Fruit fly (Drosophila melanogaster) whole organism, prepupa: ENCODE data around the gene TTLL4A.

Experiments
- Blimp-1 ChIP-seq: fragments of 200-800 bp; sonication (Bioruptor generic); optimal IDR thresholded peaks from 3 replicates; lab custom pipeline; 2017; ENCODE audit warnings: missing biosample characterization, missing genetic modification characterization, mild to moderate bottlenecking, moderate library complexity, missing genetic modification reagents
- CG10631 ChIP-seq: fragments of 200-800 bp; sonication (Bioruptor generic); optimal IDR thresholded peaks from 2 replicates; lab custom pipeline; 2016; ENCODE audit warnings: missing biosample characterization, missing genetic modification characterization
- CG10669 ChIP-seq: fragments of 200-800 bp; sonication (Bioruptor generic); optimal IDR thresholded peaks from 3 replicates; lab custom pipeline; 2018; ENCODE audit warnings: missing biosample characterization, mild to moderate bottlenecking, missing genetic modification characterization, moderate library complexity
- CG11294 ChIP-seq: fragments of 200-800 bp; sonication (Bioruptor generic); IDR thresholded peaks from 2 replicates; pipeline ENCODE4 v1.3.6; 2022; ENCODE audit warnings: missing biosample characterization, missing genetic modification characterization
- CG11762 ChIP-seq: fragments of 200-800 bp; sonication (Bioruptor generic); optimal IDR thresholded peaks from 3 replicates; lab custom pipeline; 2016; ENCODE audit warnings: missing biosample characterization, missing genetic modification characterization; ENCODE audit not compliant: insufficient read depth
- CG15336 ChIP-seq: fragments of 200-800 bp; sonication (Bioruptor generic); IDR thresholded peaks from 2 replicates; pipeline ENCODE4 v1.3.6; 2022; ENCODE audit warnings: missing biosample characterization, missing genetic modification characterization
- CG3032 ChIP-seq: fragments of 200-800 bp; optimal IDR thresholded peaks from 2 replicates; lab custom pipeline; 2019; ENCODE audit warnings: missing biosample characterization, mild to moderate bottlenecking, missing genetic modification characterization, moderate library complexity
- CG32006 ChIP-seq: fragments of 200-800 bp; sonication (Bioruptor generic); optimal IDR thresholded peaks from 3 replicates; lab custom pipeline; 2017; ENCODE audit warnings: missing biosample characterization, mild to moderate bottlenecking, missing genetic modification characterization
- CG34406 ChIP-seq: fragments of 200-800 bp; sonication (Bioruptor generic); optimal IDR thresholded peaks from 3 replicates; lab custom pipeline; 2016; ENCODE audit warnings: missing biosample characterization, missing genetic modification characterization
- CG6276 ChIP-seq: fragments of 200-800 bp; sonication (Bioruptor generic); optimal IDR thresholded peaks from 2 replicates; lab custom pipeline; 2017; ENCODE audit warnings: missing biosample characterization, mild to moderate bottlenecking, missing genetic modification characterization
- CG6792 ChIP-seq: fragments of 200-800 bp; sonication (Bioruptor generic); optimal IDR thresholded peaks from 3 replicates; lab custom pipeline; 2016; ENCODE audit warnings: missing biosample characterization, missing genetic modification characterization
- CG6808 ChIP-seq: fragments of 200-800 bp; sonication (Bioruptor generic); optimal IDR thresholded peaks from 3 replicates; lab custom pipeline; 2017; ENCODE audit warnings: missing biosample characterization, missing genetic modification characterization, mild to moderate bottlenecking, moderate library complexity, missing genetic modification reagents
- CG8119 ChIP-seq: fragments of 200-800 bp; sonication (Bioruptor generic); IDR thresholded peaks from 3 replicates; pipeline ENCODE4 v1.3.6; 2022; ENCODE audit warnings: missing biosample characterization, missing genetic modification characterization
- CG8319 ChIP-seq: fragments of 200-800 bp; sonication (Bioruptor generic); optimal IDR thresholded peaks from 3 replicates; lab custom pipeline; 2016; ENCODE audit warnings: missing biosample characterization, missing genetic modification characterization
- CG9139 ChIP-seq: fragments of 200-800 bp; sonication (Bioruptor generic); optimal IDR thresholded peaks from 3 replicates; lab custom pipeline; 2017; ENCODE audit warnings: missing biosample characterization, mild to moderate bottlenecking, missing genetic modification characterization
- Eip78C ChIP-seq: fragments of 200-800 bp; sonication (Bioruptor generic); peaks from one replicate; lab custom pipeline; 2016; ENCODE audit warnings: missing biosample characterization, missing genetic modification characterization
- Eip93F ChIP-seq: fragments of 200-800 bp; sonication (Bioruptor generic); optimal IDR thresholded peaks from 2 replicates; lab custom pipeline; 2016; ENCODE audit warnings: missing biosample characterization, mild to moderate bottlenecking, missing genetic modification characterization
- Ets21C ChIP-seq: fragments of 200-800 bp; sonication (Bioruptor generic); optimal IDR thresholded peaks from 3 replicates; lab custom pipeline; 2016; ENCODE audit warnings: missing biosample characterization, missing genetic modification characterization
- Ets96B ChIP-seq: fragments of 200-800 bp; optimal IDR thresholded peaks from 2 replicates; lab custom pipeline; 2019; ENCODE audit warnings: missing biosample characterization, mild to moderate bottlenecking, missing genetic modification characterization, moderate library complexity
- Gug ChIP-seq: fragments of 200-800 bp; sonication (Bioruptor generic); IDR thresholded peaks from 2 replicates; pipeline ENCODE4 v1.3.6; 2022; ENCODE audit warnings: missing biosample characterization, missing genetic modification characterization
- Hr38 ChIP-seq: sonication (Bioruptor generic); optimal IDR thresholded peaks from 2 replicates; lab custom pipeline; 2016; ENCODE audit warnings: missing biosample characterization, missing genetic modification characterization
- Hr39 ChIP-seq: fragments of 200-800 bp; sonication (Bioruptor generic); optimal IDR thresholded peaks from 2 replicates; lab custom pipeline; 2016; ENCODE audit warnings: missing biosample characterization, missing genetic modification characterization
- Hr4 ChIP-seq: fragments of 200-800 bp; sonication (Bioruptor generic); optimal IDR thresholded peaks from 3 replicates; lab custom pipeline; 2016; ENCODE audit warnings: missing biosample characterization, missing genetic modification characterization
- Lpt ChIP-seq: fragments of 200-800 bp; sonication (Bioruptor generic); optimal IDR thresholded peaks from 3 replicates; lab custom pipeline; 2016; ENCODE audit warnings: missing biosample characterization, missing genetic modification characterization
- OdsH ChIP-seq: fragments of 200-800 bp; sonication (Bioruptor generic); optimal IDR thresholded peaks from 3 replicates; lab custom pipeline; 2016; ENCODE audit warnings: missing biosample characterization, missing genetic modification characterization
- Smox ChIP-seq: fragments of 200-800 bp; sonication (Bioruptor generic); optimal IDR thresholded peaks from 3 replicates; lab custom pipeline; 2016; ENCODE audit warnings: missing biosample characterization, missing genetic modification characterization
- Sox102F ChIP-seq: fragments of 200-800 bp; sonication (Bioruptor generic); optimal IDR thresholded peaks from 2 replicates; lab custom pipeline; 2016; ENCODE audit warnings: missing biosample characterization, mild to moderate bottlenecking, missing genetic modification characterization
- achi ChIP-seq: fragments of 200-800 bp; sonication (Bioruptor generic); optimal IDR thresholded peaks from 3 replicates; lab custom pipeline; 2016; ENCODE audit warnings: missing biosample characterization, missing genetic modification characterization
- dac ChIP-seq: fragments of 200-800 bp; sonication (Bioruptor generic); optimal IDR thresholded peaks from 2 replicates; lab custom pipeline; 2017; ENCODE audit warnings: missing biosample characterization, mild to moderate bottlenecking, missing genetic modification characterization
- dsx ChIP-seq: fragments of 200-800 bp; optimal IDR thresholded peaks from 3 replicates; lab custom pipeline; 2019; ENCODE audit warnings: missing biosample characterization, mild to moderate bottlenecking, missing genetic modification characterization, moderate library complexity; ENCODE audit not compliant: poor library complexity, severe bottlenecking
- eg ChIP-seq: fragments of 200-800 bp; sonication (Bioruptor generic); IDR thresholded peaks from 3 replicates; pipeline ENCODE4 v1.3.6; 2022; ENCODE audit warnings: missing biosample characterization, missing genetic modification characterization
- fd59A ChIP-seq: fragments of 200-800 bp; sonication (Bioruptor generic); optimal IDR thresholded peaks from 2 replicates; lab custom pipeline; 2017; ENCODE audit warnings: missing biosample characterization, mild to moderate bottlenecking, missing genetic modification characterization, missing genetic modification reagents
- fd85E ChIP-seq: fragments of 200-800 bp; sonication (Bioruptor generic); optimal IDR thresholded peaks from 3 replicates; lab custom pipeline; 2016; ENCODE audit warnings: missing biosample characterization, missing genetic modification characterization
- fkh ChIP-seq: fragments of 200-800 bp; sonication (Bioruptor generic); optimal IDR thresholded peaks from 3 replicates; lab custom pipeline; 2017; ENCODE audit warnings: missing biosample characterization, mild to moderate bottlenecking, missing genetic modification characterization, moderate library complexity
- lz ChIP-seq: fragments of 200-800 bp; sonication (Bioruptor generic); optimal IDR thresholded peaks from 3 replicates; lab custom pipeline; 2016; ENCODE audit warnings: missing biosample characterization, missing genetic modification characterization
- salr ChIP-seq, 2 experiments: fragments of 200-800 bp; sonication (Bioruptor generic); optimal IDR thresholded peaks; 3 replicates each; lab custom pipeline; 2016 to 2018; ENCODE audit warnings: missing biosample characterization in 2 of 2, missing genetic modification characterization in 2 of 2, mild to moderate bottlenecking in 1 of 2
- spab ChIP-seq: fragments of 200-800 bp; sonication (Bioruptor generic); optimal IDR thresholded peaks from 2 replicates; lab custom pipeline; 2017; ENCODE audit warnings: missing biosample characterization, mild to moderate bottlenecking, missing genetic modification characterization, missing genetic modification reagents
- ss ChIP-seq, 2 experiments: fragments of 200-800 bp; sonication (Bioruptor generic); optimal IDR thresholded peaks; 2 replicates in 1 of 2; 3 replicates in 1 of 2; lab custom pipeline; 2017 to 2018; ENCODE audit warnings: mild to moderate bottlenecking in 2 of 2, missing biosample characterization in 2 of 2, missing genetic modification characterization in 2 of 2, moderate library complexity in 1 of 2
- svp ChIP-seq: fragments of 200-800 bp; sonication (Bioruptor generic); peaks from one replicate; lab custom pipeline; 2016; ENCODE audit warnings: missing biosample characterization, missing genetic modification characterization
- topi ChIP-seq: fragments of 200-800 bp; sonication (Bioruptor generic); optimal IDR thresholded peaks from 3 replicates; lab custom pipeline; 2016; ENCODE audit warnings: missing biosample characterization, missing genetic modification characterization
- vri ChIP-seq: fragments of 200-800 bp; sonication (Bioruptor generic); optimal IDR thresholded peaks from 3 replicates; lab custom pipeline; 2016; ENCODE audit warnings: missing biosample characterization, mild to moderate bottlenecking, missing genetic modification characterization

Gene TTLL4A

DNA sequence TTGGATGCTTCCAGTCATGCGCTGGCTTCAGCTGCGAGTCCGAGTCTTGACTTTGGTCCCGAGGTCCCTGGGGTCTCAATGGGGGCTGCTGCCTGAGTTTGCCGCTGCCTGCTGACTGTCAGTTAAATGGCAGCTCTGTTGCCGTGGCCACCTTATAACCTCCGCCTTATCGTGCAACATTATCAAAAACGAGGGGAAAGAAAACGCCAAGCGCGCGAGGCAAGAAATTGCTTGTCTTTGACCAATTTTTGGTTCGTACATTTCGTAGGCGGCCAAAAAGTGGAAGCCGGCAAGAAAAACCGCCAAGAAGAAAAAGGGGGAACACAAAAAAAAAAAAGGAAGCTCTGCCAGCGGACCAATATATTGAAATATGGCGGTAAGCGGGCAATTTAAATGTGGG is 34.7 kb downstream of the TTLL4A start:
- TF ChIP-seq CG10631 (GFP tag; lab: Kevin White, UChicago) (no peak), Sox102F (no peak), Eip78C (GFP tag; lab: Kevin White, UChicago) (peak; percentile 62), dac (GFP tag; lab: Kevin White, UChicago) (no peak), CG10669 (GFP tag; lab: Kevin White, UChicago) (no peak), CG32006 (GFP tag; lab: Kevin White, UChicago) (peak; percentile 2), svp (peak; percentile 73)

DNA sequence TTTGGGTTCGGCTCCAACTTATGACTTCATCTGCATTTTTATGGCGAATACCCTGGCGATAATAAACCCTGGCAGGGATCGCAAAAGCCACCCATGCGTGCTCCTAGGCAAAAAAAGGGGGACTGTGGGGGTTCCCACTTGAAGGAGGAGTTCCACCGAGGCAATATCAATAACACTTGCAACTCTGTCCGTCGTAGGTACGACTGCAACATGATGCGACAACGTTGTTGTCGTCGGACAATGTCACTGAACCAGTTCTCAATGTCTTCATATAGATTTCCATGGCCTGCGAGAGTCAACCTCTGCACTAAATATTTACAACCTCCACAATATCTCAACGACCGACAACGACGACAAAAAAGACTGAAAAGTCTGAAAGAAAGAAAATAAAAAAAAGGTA is 38.0 kb downstream of the TTLL4A start:
- peak; percentile 92 for TF ChIP-seq dsx (GFP tag; lab: Kevin White, UChicago)
- peak; percentile 16 to 20 for TF ChIP-seq ss (GFP tag; optimal IDR thresholded peaks at IDR 0.05; lab: Kevin White, UChicago)
- TF ChIP-seq CG10669 (GFP tag; lab: Kevin White, UChicago), result no peak
- TF ChIP-seq Lpt (GFP tag; lab: Kevin White, UChicago), result peak; percentile 21
- peak; percentile 11 for TF ChIP-seq CG6808 (GFP tag; lab: Kevin White, UChicago)
- peak; percentile 5 for TF ChIP-seq CG9139 (GFP tag; lab: Kevin White, UChicago)
- no peak for TF ChIP-seq fd59A

- TF ChIP-seq fkh (GFP tag; lab: Kevin White, UChicago) (no peak), Ets96B (tag; lab: Kevin White, UChicago) (no peak), lz (GFP tag; lab: Kevin White, UChicago) (no peak), Hr38 (GFP tag; lab: Kevin White, UChicago) (no peak)
Measured at dm6 chr2L:11027825-11028496, 38.8 kb downstream of the TTLL4A start.

DNA sequence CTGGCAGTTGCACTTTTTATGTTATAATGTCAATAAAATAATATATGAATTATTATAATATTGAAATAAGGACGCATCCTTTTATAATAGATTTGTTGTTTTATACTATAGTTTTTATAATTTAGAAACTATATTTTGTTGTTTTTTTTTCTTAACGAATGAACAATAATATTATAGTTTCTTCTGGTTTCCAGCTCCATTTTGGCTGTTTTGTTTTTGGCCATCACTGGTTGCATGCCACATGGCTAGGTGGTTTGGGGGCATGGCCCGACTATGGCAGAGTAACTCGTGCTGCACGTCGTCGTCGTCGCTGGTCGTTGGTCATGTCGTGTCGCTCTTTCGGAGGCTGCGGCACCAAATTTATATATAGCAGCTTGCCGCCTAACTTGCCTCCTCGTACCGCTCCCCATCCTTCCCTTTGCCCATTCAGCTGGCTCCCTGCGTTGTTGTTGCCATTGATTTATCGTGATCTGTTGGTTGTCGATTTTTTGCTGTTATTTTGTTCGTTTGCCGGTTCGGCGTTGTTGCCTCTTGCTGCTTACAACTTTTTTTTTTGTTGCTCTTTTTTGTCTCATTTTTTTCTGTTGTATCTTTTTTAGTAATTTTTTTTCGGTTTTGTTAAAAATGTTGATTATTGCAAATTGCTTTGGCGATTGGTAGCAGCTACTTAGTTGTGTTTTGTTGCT is 43.2 kb downstream of the TTLL4A start:
- peak; percentile 30 for TF ChIP-seq Lpt (GFP tag; lab: Kevin White, UChicago)
- no peak for TF ChIP-seq CG3032 (tag; lab: Kevin White, UChicago)
- no peak for TF ChIP-seq CG11762 (GFP tag; lab: Kevin White, UChicago)
- TF ChIP-seq CG6276 (GFP tag; lab: Kevin White, UChicago), result peak; percentile 87
- TF ChIP-seq Smox (GFP tag; lab: Kevin White, UChicago), result no peak
- peak; percentile 60 for TF ChIP-seq CG32006 (GFP tag; lab: Kevin White, UChicago)
- TF ChIP-seq svp, result no peak
- peak; percentile 7 for TF ChIP-seq Hr4 (GFP tag; lab: Kevin White, UChicago)
- peak; percentile 73 for TF ChIP-seq CG15336 (GFP tag; lab: Robert Waterston, UW)
- TF ChIP-seq Ets21C (GFP tag; lab: Kevin White, UChicago), result no peak
- no peak for TF ChIP-seq CG34406 (GFP tag; lab: Kevin White, UChicago)
- no peak for TF ChIP-seq fd85E (GFP tag; lab: Kevin White, UChicago)
- no peak for TF ChIP-seq spab (GFP tag; lab: Kevin White, UChicago)
- TF ChIP-seq lz (GFP tag; lab: Kevin White, UChicago), result no peak
- peak; percentile 32 to 75 for TF ChIP-seq ss (GFP tag; optimal IDR thresholded peaks at IDR 0.05; lab: Kevin White, UChicago)
- peak; percentile 38 for TF ChIP-seq CG6808 (GFP tag; lab: Kevin White, UChicago)
- peak; percentile 24 for TF ChIP-seq CG9139 (GFP tag; lab: Kevin White, UChicago)
- TF ChIP-seq topi (GFP tag; lab: Kevin White, UChicago), result no peak
- TF ChIP-seq Sox102F, result no peak
- peak; percentile 32 for TF ChIP-seq OdsH (GFP tag; lab: Kevin White, UChicago)
- no peak for TF ChIP-seq Hr39 (GFP tag; lab: Kevin White, UChicago)
- TF ChIP-seq Gug, result peak; percentile 39; the same call in 1 of the 2 replicates
- no peak for TF ChIP-seq CG8319 (GFP tag; lab: Kevin White, UChicago)
- peak in 1 of 2 experiments; percentile 41 for TF ChIP-seq salr (GFP tag; optimal IDR thresholded peaks at IDR 0.05; lab: Kevin White, UChicago)
- peak; percentile 13 for TF ChIP-seq achi
- peak; percentile 5 for TF ChIP-seq dac (GFP tag; lab: Kevin White, UChicago)
- no peak for TF ChIP-seq Blimp-1
- TF ChIP-seq fkh (GFP tag; lab: Kevin White, UChicago), result no peak
- no peak for TF ChIP-seq vri
- TF ChIP-seq CG6792 (GFP tag; lab: Kevin White, UChicago), result no peak
- no peak for TF ChIP-seq Ets96B (tag; lab: Kevin White, UChicago)
- peak; percentile 70 for TF ChIP-seq CG8119 (GFP tag; lab: Robert Waterston, UW)
- no peak for TF ChIP-seq Eip93F
- TF ChIP-seq CG11294 (GFP tag; lab: Robert Waterston, UW), result no peak; the same call in 1 of the 2 replicates
- peak; percentile 79 for TF ChIP-seq eg (GFP tag; lab: Robert Waterston, UW)
